Worm (Caenorhabditis elegans) whole organism, early embryonic: Measurements from ENCODE around the gene srh-17.

Experiments
- F13C5.2 ChIP-seq: sonication (generic microtip); optimal IDR thresholded peaks from 2 replicates; lab custom pipeline; 2017; ENCODE audit warnings: mild to moderate bottlenecking, missing genetic modification characterization, inconsistent platforms, missing compliant biosample characterization
- aly-1 ChIP-seq: sonication (generic microtip); optimal IDR thresholded peaks from 2 replicates; lab custom pipeline; 2016; ENCODE audit warnings: missing genetic modification characterization, missing compliant biosample characterization
- ama-1 ChIP-seq: fragments of 150-350 bp; optimal IDR thresholded peaks from 2 replicates; lab custom pipeline; 2014
- ceh-13 ChIP-seq: fragments of 200-800 bp; sonication (Bioruptor generic); optimal IDR thresholded peaks from 2 replicates; lab custom pipeline; 2018; ENCODE audit warnings: mild to moderate bottlenecking, missing genetic modification characterization, missing compliant biosample characterization
- ceh-36 ChIP-seq: sonication (generic microtip); optimal IDR thresholded peaks from 2 replicates; lab custom pipeline; 2016; ENCODE audit warnings: missing genetic modification characterization, inconsistent platforms, missing compliant biosample characterization
- ets-7 ChIP-seq: sonication (generic microtip); optimal IDR thresholded peaks from 2 replicates; lab custom pipeline; 2016; ENCODE audit warnings: missing genotype, missing genetic modification characterization, missing compliant biosample characterization
- flt-1 ChIP-seq: fragments of 200-800 bp; sonication (Bioruptor generic); IDR thresholded peaks from 2 replicates; pipeline ENCODE4 v1.3.6; 2022; ENCODE audit warnings: missing genetic modification characterization, missing compliant biosample characterization
- hmbx-1 ChIP-seq: sonication (generic microtip); optimal IDR thresholded peaks from 2 replicates; lab custom pipeline; 2016; ENCODE audit warnings: mild to moderate bottlenecking, missing genetic modification characterization, missing compliant biosample characterization
- hmg-4 ChIP-seq: fragments of 200-800 bp; sonication (Bioruptor generic); optimal IDR thresholded peaks from 2 replicates; lab custom pipeline; 2018; ENCODE audit warnings: mild to moderate bottlenecking, missing genetic modification characterization, missing compliant biosample characterization
- hnd-1 ChIP-seq: sonication (generic microtip); optimal IDR thresholded peaks from 2 replicates; lab custom pipeline; 2016; ENCODE audit warnings: missing genetic modification characterization, missing compliant biosample characterization
- scrt-1 ChIP-seq: fragments of 200-800 bp; sonication (Bioruptor generic); IDR thresholded peaks from 2 replicates; pipeline ENCODE4 v1.3.6; 2022; ENCODE audit warnings: missing genetic modification characterization, missing compliant biosample characterization
- sea-1 ChIP-seq: fragments of 200-800 bp; sonication (Bioruptor generic); conservative IDR thresholded peaks from 2 replicates; pipeline ENCODE4 v1.3.6; 2022; ENCODE audit warnings: missing genetic modification characterization, missing compliant biosample characterization
- tbx-11 ChIP-seq: fragments of 200-800 bp; sonication (Bioruptor generic); IDR thresholded peaks from 2 replicates; pipeline ENCODE4 v1.3.6; 2022; ENCODE audit warnings: missing genetic modification characterization, missing compliant biosample characterization

DNA sequence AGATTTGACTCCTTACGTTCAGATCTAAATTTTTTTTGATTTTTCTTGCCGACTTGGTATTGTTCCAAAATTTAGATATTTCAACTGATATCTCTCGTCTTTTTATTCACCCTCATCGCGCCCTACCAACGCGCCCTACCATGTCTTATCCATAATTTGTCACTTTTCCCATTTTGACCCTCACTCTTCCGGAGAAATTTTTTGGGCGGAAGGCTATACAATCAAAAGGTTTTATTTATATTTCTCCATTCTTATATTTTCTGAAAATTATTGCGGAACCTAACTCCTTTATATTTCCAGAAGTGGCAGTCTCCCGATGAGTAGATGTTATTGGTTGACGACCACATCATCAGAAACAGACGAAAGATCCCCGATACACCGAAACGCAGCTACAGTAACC, 40.3 kb upstream of the srh-17 start, which contains the start of gene hot-1:
- TF ChIP-seq flt-1 (GFP tag; lab: Robert Waterston, UW) = no peak
- no peak for TF ChIP-seq ets-7
- no peak for TF ChIP-seq hmbx-1 (tag; lab: Kevin White, UChicago)
- TF ChIP-seq ama-1 (lab: Kevin White, UChicago) = no peak
- TF ChIP-seq ceh-36 = no peak
- TF ChIP-seq hnd-1 = no peak
- TF ChIP-seq scrt-1 (GFP tag; lab: Robert Waterston, UW) = no peak
- no peak for TF ChIP-seq sea-1
- no peak for TF ChIP-seq ceh-13 (GFP tag; lab: Kevin White, UChicago)
- no peak for TF ChIP-seq F13C5.2 (tag; lab: Kevin White, UChicago)
- TF ChIP-seq aly-1 (tag; lab: Kevin White, UChicago) = no peak
- no peak for TF ChIP-seq hmg-4
- TF ChIP-seq tbx-11 = no peak
